Fruit fly (Drosophila melanogaster): ENCODE measurements around the gene CG31457.

Gene CG31457

DNA sequence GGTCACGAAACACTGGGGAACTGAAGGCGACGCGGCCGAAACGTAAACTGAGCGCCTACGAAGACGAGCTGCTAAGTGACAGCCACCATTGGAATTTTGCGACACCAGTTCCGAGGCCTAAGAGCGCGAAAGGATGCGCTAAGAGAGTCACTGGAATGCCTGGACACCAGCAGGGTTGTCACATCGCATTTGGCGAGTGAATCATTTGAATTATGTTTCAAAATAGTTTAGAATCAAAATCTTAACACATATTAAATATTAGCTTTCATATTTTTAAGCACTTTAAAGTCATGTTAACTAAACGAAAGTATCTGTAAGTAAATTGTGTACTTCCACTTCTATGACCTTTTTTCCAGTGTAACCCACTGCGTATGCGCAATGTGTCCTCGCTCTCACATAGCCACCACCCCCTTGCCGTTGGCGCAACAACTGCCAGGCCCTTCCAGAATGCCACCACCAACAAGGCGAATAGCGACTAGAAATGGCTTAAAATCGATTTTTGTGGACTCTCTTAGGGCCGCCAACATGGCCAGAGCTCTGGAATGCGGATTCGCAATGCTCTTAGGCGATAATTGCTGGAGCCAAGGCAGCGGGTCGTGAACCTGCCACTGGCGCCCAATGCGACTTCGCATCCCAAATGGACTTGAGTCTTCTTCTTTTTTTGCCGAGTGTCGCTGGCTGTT lies 15.0 kb downstream of the CG31457 start, which contains the start of gene Cow (continued):
- TF ChIP-seq CG6792 (GFP tag; optimal IDR thresholded peaks at IDR 0.05), result peak; percentile 40
- peak in 1 of 2 experiments; percentile 2 for TF ChIP-seq salr (GFP tag; optimal IDR thresholded peaks at IDR 0.05)
- TF ChIP-seq CG8119 (GFP tag; IDR thresholded peaks at IDR 0.05), result peak; percentile 54; the same call in 2 of the 3 replicates
- peak; percentile 48 for TF ChIP-seq OdsH (GFP tag; optimal IDR thresholded peaks at IDR 0.05)
- peak; percentile 45 for TF ChIP-seq pdm3 (GFP tag; optimal IDR thresholded peaks at IDR 0.05)
- peak; percentile 9 for TF ChIP-seq dac (GFP tag; optimal IDR thresholded peaks at IDR 0.05)
- TF ChIP-seq svp (GFP tag), result peak; percentile 70
- TF ChIP-seq cyc (GFP tag; optimal IDR thresholded peaks at IDR 0.05), result peak; percentile 40
- TF ChIP-seq Sox102F (GFP tag; optimal IDR thresholded peaks at IDR 0.05), result peak; percentile 30
- no peak for TF ChIP-seq Hr38 (GFP tag; optimal IDR thresholded peaks at IDR 0.05)
- TF ChIP-seq spab (GFP tag; optimal IDR thresholded peaks at IDR 0.05), result peak; percentile 31
- TF ChIP-seq Hr39 (GFP tag; optimal IDR thresholded peaks at IDR 0.05), result peak; percentile 15
- TF ChIP-seq CG6276 (GFP tag; optimal IDR thresholded peaks at IDR 0.05), result peak; percentile 13
- TF ChIP-seq Eip93F (GFP tag; optimal IDR thresholded peaks at IDR 0.05), result no peak
- TF ChIP-seq acj6 (GFP tag; optimal IDR thresholded peaks at IDR 0.05), result peak; percentile 33
- peak; percentile 24 for TF ChIP-seq Smox (GFP tag; optimal IDR thresholded peaks at IDR 0.05)
- TF ChIP-seq CG4318 (GFP tag; optimal IDR thresholded peaks at IDR 0.05), result no peak
- peak; percentile 59 for TF ChIP-seq Gug (GFP tag; IDR thresholded peaks at IDR 0.05)
- peak; percentile 29 for TF ChIP-seq Ets96B (tag; optimal IDR thresholded peaks at IDR 0.05)
- peak; percentile 37 for TF ChIP-seq Met (GFP tag; optimal IDR thresholded peaks at IDR 0.05)
- peak; percentile 12 for TF ChIP-seq CG6808 (GFP tag; optimal IDR thresholded peaks at IDR 0.05)
- TF ChIP-seq net (GFP tag; optimal IDR thresholded peaks at IDR 0.05), result no peak
- TF ChIP-seq CG3919 (GFP tag; optimal IDR thresholded peaks at IDR 0.05), result peak; percentile 35
- peak; percentile 7 for TF ChIP-seq CG8632 (GFP tag; optimal IDR thresholded peaks at IDR 0.05)
- TF ChIP-seq fd85E (GFP tag; optimal IDR thresholded peaks at IDR 0.05), result no peak
- TF ChIP-seq CG11762 (GFP tag; optimal IDR thresholded peaks at IDR 0.05; ENCODE audit: insufficient read depth), result peak; percentile 2
- peak; percentile 48; the same call in 1 of the 2 replicates for TF ChIP-seq CG11294 (GFP tag; IDR thresholded peaks at IDR 0.05)
- peak; percentile 46 for TF ChIP-seq CG3032 (tag; optimal IDR thresholded peaks at IDR 0.05)
- no peak for TF ChIP-seq CG9139 (GFP tag; optimal IDR thresholded peaks at IDR 0.05)

DNA sequence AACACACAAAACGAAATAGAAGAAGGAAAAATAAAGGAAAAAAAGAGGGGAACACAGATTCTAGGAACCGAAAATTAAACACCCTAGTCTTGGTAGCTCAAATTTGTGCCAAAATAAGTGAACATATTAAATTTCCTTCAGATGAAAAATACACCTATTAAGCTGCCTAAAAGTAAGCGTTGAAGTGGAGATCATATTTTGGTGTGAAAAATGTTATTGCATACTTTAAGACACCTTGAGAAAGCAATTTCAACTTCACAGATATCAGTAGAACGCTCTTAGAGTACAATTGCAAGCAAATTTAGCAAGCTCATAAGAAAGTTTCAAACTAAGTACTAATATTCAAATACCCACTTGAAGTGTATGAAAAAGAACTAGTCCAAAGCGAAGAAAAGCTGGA lies 17.1 kb downstream of the CG31457 start:
- TF ChIP-seq CG32006 (GFP tag; optimal IDR thresholded peaks at IDR 0.05) (peak; percentile 19), Hr4 (GFP tag; optimal IDR thresholded peaks at IDR 0.05) (no peak)

DNA sequence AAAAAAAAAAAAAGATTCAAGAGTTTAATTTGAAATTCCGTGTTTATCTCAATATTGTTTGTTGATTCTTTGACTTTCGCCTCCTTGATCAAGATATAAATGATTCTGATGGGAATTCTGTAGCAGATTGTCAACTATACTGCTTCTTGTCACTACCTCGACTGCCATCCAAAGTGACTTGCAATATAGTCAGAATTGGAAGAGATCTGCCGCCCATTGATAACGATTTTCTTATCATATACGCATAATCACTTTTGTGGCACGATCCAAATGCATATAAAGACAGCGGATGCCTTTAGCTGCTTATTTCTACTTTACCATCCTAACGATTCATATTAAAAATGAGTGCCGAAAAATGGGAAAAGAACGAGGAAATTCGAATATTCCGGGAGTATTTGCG lies 28.5 kb downstream of the CG31457 start, which contains the start of gene CG6738:
Gene CG6738, plus strand, starts transcription at position 301 of the 400 bp plus-strand sequence.
- no peak for TF ChIP-seq CG15336 (GFP tag; IDR thresholded peaks at IDR 0.05)
- TF ChIP-seq net (GFP tag; optimal IDR thresholded peaks at IDR 0.05), result no peak
- TF ChIP-seq Met (GFP tag; optimal IDR thresholded peaks at IDR 0.05), result no peak
- TF ChIP-seq dsx (GFP tag; optimal IDR thresholded peaks at IDR 0.05; ENCODE audit: poor library complexity, severe bottlenecking), result no peak
- no peak for TF ChIP-seq dac (GFP tag; optimal IDR thresholded peaks at IDR 0.05)
- TF ChIP-seq Eip93F (GFP tag; optimal IDR thresholded peaks at IDR 0.05), result no peak
- TF ChIP-seq vri (GFP tag; optimal IDR thresholded peaks at IDR 0.05), result no peak
- no peak for TF ChIP-seq Sox102F (GFP tag; optimal IDR thresholded peaks at IDR 0.05)
- no peak for TF ChIP-seq eg (GFP tag; IDR thresholded peaks at IDR 0.05)
- TF ChIP-seq CG8632 (GFP tag; optimal IDR thresholded peaks at IDR 0.05), result no peak
- TF ChIP-seq Sox14 (GFP tag; optimal IDR thresholded peaks at IDR 0.05), result no peak
- TF ChIP-seq OdsH (GFP tag; optimal IDR thresholded peaks at IDR 0.05), result no peak
- TF ChIP-seq Hr4 (GFP tag; optimal IDR thresholded peaks at IDR 0.05), result no peak
- no peak for TF ChIP-seq pdm3 (GFP tag; optimal IDR thresholded peaks at IDR 0.05)

Measured in whole organism, prepupa.